Fruit fly (Drosophila melanogaster) whole organism, prepupa: ENCODE measurements around the gene gry.

ENCODE experiments used
- Blimp-1 ChIP-seq: fragments of 200-800 bp; sonication (Bioruptor generic); optimal IDR thresholded peaks from 3 replicates; lab custom pipeline; 2017; ENCODE audit warnings: missing biosample characterization, missing genetic modification characterization, mild to moderate bottlenecking, moderate library complexity, missing genetic modification reagents
- CG10631 ChIP-seq: fragments of 200-800 bp; sonication (Bioruptor generic); optimal IDR thresholded peaks from 2 replicates; lab custom pipeline; 2016; ENCODE audit warnings: missing biosample characterization, missing genetic modification characterization
- CG10669 ChIP-seq: fragments of 200-800 bp; sonication (Bioruptor generic); optimal IDR thresholded peaks from 3 replicates; lab custom pipeline; 2018; ENCODE audit warnings: missing biosample characterization, mild to moderate bottlenecking, missing genetic modification characterization, moderate library complexity
- CG11294 ChIP-seq: fragments of 200-800 bp; sonication (Bioruptor generic); IDR thresholded peaks from 2 replicates; pipeline ENCODE4 v1.3.6; 2022; ENCODE audit warnings: missing biosample characterization, missing genetic modification characterization
- CG11762 ChIP-seq: fragments of 200-800 bp; sonication (Bioruptor generic); optimal IDR thresholded peaks from 3 replicates; lab custom pipeline; 2016; ENCODE audit warnings: missing biosample characterization, missing genetic modification characterization; ENCODE audit not compliant: insufficient read depth
- CG15336 ChIP-seq: fragments of 200-800 bp; sonication (Bioruptor generic); IDR thresholded peaks from 2 replicates; pipeline ENCODE4 v1.3.6; 2022; ENCODE audit warnings: missing biosample characterization, missing genetic modification characterization
- CG1621 ChIP-seq: fragments of 200-800 bp; sonication (Bioruptor generic); optimal IDR thresholded peaks from 3 replicates; lab custom pipeline; 2018; ENCODE audit warnings: missing biosample characterization, mild to moderate bottlenecking, missing genetic modification characterization
- CG16779 ChIP-seq: fragments of 200-800 bp; sonication (Bioruptor generic); optimal IDR thresholded peaks from 3 replicates; lab custom pipeline; 2017; ENCODE audit warnings: missing biosample characterization, mild to moderate bottlenecking, missing genetic modification characterization
- CG3032 ChIP-seq: fragments of 200-800 bp; optimal IDR thresholded peaks from 2 replicates; lab custom pipeline; 2019; ENCODE audit warnings: missing biosample characterization, mild to moderate bottlenecking, missing genetic modification characterization, moderate library complexity
- CG31627 ChIP-seq: fragments of 200-800 bp; sonication (Bioruptor generic); optimal IDR thresholded peaks from 3 replicates; lab custom pipeline; 2016; ENCODE audit warnings: missing biosample characterization, missing genetic modification characterization
- CG32006 ChIP-seq: fragments of 200-800 bp; sonication (Bioruptor generic); optimal IDR thresholded peaks from 3 replicates; lab custom pipeline; 2017; ENCODE audit warnings: missing biosample characterization, mild to moderate bottlenecking, missing genetic modification characterization
- CG34406 ChIP-seq: fragments of 200-800 bp; sonication (Bioruptor generic); optimal IDR thresholded peaks from 3 replicates; lab custom pipeline; 2016; ENCODE audit warnings: missing biosample characterization, missing genetic modification characterization
- CG3919 ChIP-seq: fragments of 200-800 bp; sonication (Bioruptor generic); optimal IDR thresholded peaks from 3 replicates; lab custom pipeline; 2016; ENCODE audit warnings: missing biosample characterization, missing genetic modification characterization
- CG6276 ChIP-seq: fragments of 200-800 bp; sonication (Bioruptor generic); optimal IDR thresholded peaks from 2 replicates; lab custom pipeline; 2017; ENCODE audit warnings: missing biosample characterization, mild to moderate bottlenecking, missing genetic modification characterization
- CG6792 ChIP-seq: fragments of 200-800 bp; sonication (Bioruptor generic); optimal IDR thresholded peaks from 3 replicates; lab custom pipeline; 2016; ENCODE audit warnings: missing biosample characterization, missing genetic modification characterization
- CG6808 ChIP-seq: fragments of 200-800 bp; sonication (Bioruptor generic); optimal IDR thresholded peaks from 3 replicates; lab custom pipeline; 2017; ENCODE audit warnings: missing biosample characterization, missing genetic modification characterization, mild to moderate bottlenecking, moderate library complexity, missing genetic modification reagents
- CG7368 ChIP-seq: fragments of 200-800 bp; sonication (Bioruptor generic); optimal IDR thresholded peaks from 3 replicates; lab custom pipeline; 2016; ENCODE audit warnings: missing biosample characterization, missing genetic modification characterization
- CG8119 ChIP-seq: fragments of 200-800 bp; sonication (Bioruptor generic); IDR thresholded peaks from 3 replicates; pipeline ENCODE4 v1.3.6; 2022; ENCODE audit warnings: missing biosample characterization, missing genetic modification characterization
- CG8319 ChIP-seq: fragments of 200-800 bp; sonication (Bioruptor generic); optimal IDR thresholded peaks from 3 replicates; lab custom pipeline; 2016; ENCODE audit warnings: missing biosample characterization, missing genetic modification characterization
- CG8632 ChIP-seq: fragments of 200-800 bp; sonication (Bioruptor generic); optimal IDR thresholded peaks from 3 replicates; lab custom pipeline; 2016; ENCODE audit warnings: missing biosample characterization, missing genetic modification characterization
- CG9139 ChIP-seq: fragments of 200-800 bp; sonication (Bioruptor generic); optimal IDR thresholded peaks from 3 replicates; lab custom pipeline; 2017; ENCODE audit warnings: missing biosample characterization, mild to moderate bottlenecking, missing genetic modification characterization
- Eip75B ChIP-seq: fragments of 200-800 bp; sonication (Bioruptor generic); optimal IDR thresholded peaks from 3 replicates; lab custom pipeline; 2016; ENCODE audit warnings: missing biosample characterization, missing genetic modification characterization
- Eip93F ChIP-seq: fragments of 200-800 bp; sonication (Bioruptor generic); optimal IDR thresholded peaks from 2 replicates; lab custom pipeline; 2016; ENCODE audit warnings: missing biosample characterization, mild to moderate bottlenecking, missing genetic modification characterization
- Ets21C ChIP-seq: fragments of 200-800 bp; sonication (Bioruptor generic); optimal IDR thresholded peaks from 3 replicates; lab custom pipeline; 2016; ENCODE audit warnings: missing biosample characterization, missing genetic modification characterization
- Hr38 ChIP-seq: sonication (Bioruptor generic); optimal IDR thresholded peaks from 2 replicates; lab custom pipeline; 2016; ENCODE audit warnings: missing biosample characterization, missing genetic modification characterization
- Hr39 ChIP-seq: fragments of 200-800 bp; sonication (Bioruptor generic); optimal IDR thresholded peaks from 2 replicates; lab custom pipeline; 2016; ENCODE audit warnings: missing biosample characterization, missing genetic modification characterization
- Hr4 ChIP-seq: fragments of 200-800 bp; sonication (Bioruptor generic); optimal IDR thresholded peaks from 3 replicates; lab custom pipeline; 2016; ENCODE audit warnings: missing biosample characterization, missing genetic modification characterization
- Met ChIP-seq: fragments of 200-800 bp; sonication (Bioruptor generic); optimal IDR thresholded peaks from 3 replicates; lab custom pipeline; 2016; ENCODE audit warnings: missing biosample characterization, missing genetic modification characterization
- OdsH ChIP-seq: fragments of 200-800 bp; sonication (Bioruptor generic); optimal IDR thresholded peaks from 3 replicates; lab custom pipeline; 2016; ENCODE audit warnings: missing biosample characterization, missing genetic modification characterization
- Smox ChIP-seq: fragments of 200-800 bp; sonication (Bioruptor generic); optimal IDR thresholded peaks from 3 replicates; lab custom pipeline; 2016; ENCODE audit warnings: missing biosample characterization, missing genetic modification characterization
- Sox102F ChIP-seq: fragments of 200-800 bp; sonication (Bioruptor generic); optimal IDR thresholded peaks from 2 replicates; lab custom pipeline; 2016; ENCODE audit warnings: missing biosample characterization, mild to moderate bottlenecking, missing genetic modification characterization
- Sox14 ChIP-seq: fragments of 200-800 bp; sonication (Bioruptor generic); optimal IDR thresholded peaks from 3 replicates; lab custom pipeline; 2016; ENCODE audit warnings: missing biosample characterization, missing genetic modification characterization
- achi ChIP-seq: fragments of 200-800 bp; sonication (Bioruptor generic); optimal IDR thresholded peaks from 3 replicates; lab custom pipeline; 2016; ENCODE audit warnings: missing biosample characterization, missing genetic modification characterization
- acj6 ChIP-seq: fragments of 200-800 bp; sonication (Bioruptor generic); optimal IDR thresholded peaks from 3 replicates; lab custom pipeline; 2016; ENCODE audit warnings: missing biosample characterization, missing genetic modification characterization
- cyc ChIP-seq: fragments of 200-800 bp; sonication (Bioruptor generic); optimal IDR thresholded peaks from 3 replicates; lab custom pipeline; 2016; ENCODE audit warnings: missing biosample characterization, missing genetic modification characterization
- dac ChIP-seq: fragments of 200-800 bp; sonication (Bioruptor generic); optimal IDR thresholded peaks from 2 replicates; lab custom pipeline; 2017; ENCODE audit warnings: missing biosample characterization, mild to moderate bottlenecking, missing genetic modification characterization
- dsx ChIP-seq: fragments of 200-800 bp; optimal IDR thresholded peaks from 3 replicates; lab custom pipeline; 2019; ENCODE audit warnings: missing biosample characterization, mild to moderate bottlenecking, missing genetic modification characterization, moderate library complexity; ENCODE audit not compliant: poor library complexity, severe bottlenecking
- eg ChIP-seq: fragments of 200-800 bp; sonication (Bioruptor generic); IDR thresholded peaks from 3 replicates; pipeline ENCODE4 v1.3.6; 2022; ENCODE audit warnings: missing biosample characterization, missing genetic modification characterization
- esn ChIP-seq: fragments of 200-800 bp; sonication (Bioruptor generic); optimal IDR thresholded peaks from 2 replicates; lab custom pipeline; 2016; ENCODE audit warnings: missing biosample characterization, mild to moderate bottlenecking, missing genetic modification characterization, moderate library complexity
- fd85E ChIP-seq: fragments of 200-800 bp; sonication (Bioruptor generic); optimal IDR thresholded peaks from 3 replicates; lab custom pipeline; 2016; ENCODE audit warnings: missing biosample characterization, missing genetic modification characterization
- fkh ChIP-seq: fragments of 200-800 bp; sonication (Bioruptor generic); optimal IDR thresholded peaks from 3 replicates; lab custom pipeline; 2017; ENCODE audit warnings: missing biosample characterization, mild to moderate bottlenecking, missing genetic modification characterization, moderate library complexity
- lz ChIP-seq: fragments of 200-800 bp; sonication (Bioruptor generic); optimal IDR thresholded peaks from 3 replicates; lab custom pipeline; 2016; ENCODE audit warnings: missing biosample characterization, missing genetic modification characterization
- net ChIP-seq: fragments of 200-800 bp; sonication (Bioruptor generic); optimal IDR thresholded peaks from 3 replicates; lab custom pipeline; 2016; ENCODE audit warnings: missing biosample characterization, missing genetic modification characterization
- pdm3 ChIP-seq: fragments of 200-800 bp; sonication (Bioruptor generic); optimal IDR thresholded peaks from 3 replicates; lab custom pipeline; 2016; ENCODE audit warnings: missing biosample characterization, missing genetic modification characterization
- salr ChIP-seq, 2 experiments: fragments of 200-800 bp; sonication (Bioruptor generic); optimal IDR thresholded peaks; 3 replicates each; lab custom pipeline; 2016 to 2018; ENCODE audit warnings: missing biosample characterization in 2 of 2, missing genetic modification characterization in 2 of 2, mild to moderate bottlenecking in 1 of 2
- spab ChIP-seq: fragments of 200-800 bp; sonication (Bioruptor generic); optimal IDR thresholded peaks from 2 replicates; lab custom pipeline; 2017; ENCODE audit warnings: missing biosample characterization, mild to moderate bottlenecking, missing genetic modification characterization, missing genetic modification reagents
- ss ChIP-seq, 2 experiments: fragments of 200-800 bp; sonication (Bioruptor generic); optimal IDR thresholded peaks; 2 replicates in 1 of 2; 3 replicates in 1 of 2; lab custom pipeline; 2017 to 2018; ENCODE audit warnings: mild to moderate bottlenecking in 2 of 2, missing biosample characterization in 2 of 2, missing genetic modification characterization in 2 of 2, moderate library complexity in 1 of 2
- svp ChIP-seq: fragments of 200-800 bp; sonication (Bioruptor generic); peaks from one replicate; lab custom pipeline; 2016; ENCODE audit warnings: missing biosample characterization, missing genetic modification characterization
- topi ChIP-seq: fragments of 200-800 bp; sonication (Bioruptor generic); optimal IDR thresholded peaks from 3 replicates; lab custom pipeline; 2016; ENCODE audit warnings: missing biosample characterization, missing genetic modification characterization
- vri ChIP-seq: fragments of 200-800 bp; sonication (Bioruptor generic); optimal IDR thresholded peaks from 3 replicates; lab custom pipeline; 2016; ENCODE audit warnings: missing biosample characterization, mild to moderate bottlenecking, missing genetic modification characterization

gry gene

DNA sequence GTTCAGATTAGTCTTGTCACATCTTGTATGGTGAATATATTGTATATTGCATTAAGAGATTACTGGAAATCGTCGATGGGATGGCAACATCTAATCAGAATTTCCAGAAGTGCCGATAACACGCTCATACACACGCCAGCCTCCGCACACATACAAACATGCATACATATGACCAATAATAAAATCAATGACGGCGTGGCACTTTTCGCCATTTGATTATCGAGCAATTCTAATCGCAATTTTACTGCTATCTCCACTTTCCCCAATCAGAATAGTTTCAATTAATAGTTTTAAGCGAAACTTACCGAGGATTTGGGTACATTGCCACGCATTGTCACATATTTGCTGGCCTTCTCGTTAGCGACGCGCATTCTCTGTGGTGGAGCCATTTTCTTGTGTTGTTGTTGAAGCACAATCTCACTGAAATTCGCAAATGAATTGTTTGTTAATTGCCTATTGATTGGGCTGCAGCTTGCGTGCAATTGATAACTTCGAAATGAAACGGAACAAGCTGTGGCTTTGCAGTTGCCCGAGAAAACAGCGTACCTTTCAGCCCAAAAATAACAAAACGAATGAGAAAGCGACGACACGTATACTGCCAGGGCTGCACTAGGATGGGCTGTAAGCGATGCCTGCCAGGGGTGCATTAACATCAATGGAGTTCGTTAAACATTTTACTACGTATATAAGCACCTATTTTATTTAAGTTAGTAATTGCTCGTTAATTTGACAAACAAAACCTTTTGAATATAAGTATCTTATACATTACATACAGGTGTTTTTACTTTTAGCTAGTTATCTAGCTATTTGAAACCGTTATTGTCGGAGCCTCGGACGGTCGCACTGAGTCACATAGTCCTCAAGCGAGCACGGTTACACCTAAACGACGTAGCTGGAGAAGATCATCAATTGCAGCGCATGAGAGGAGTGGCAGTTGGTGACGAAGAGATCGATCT lies at the start of gene gry, which contains the start of gene CG32276:
Gene gry, plus strand, starts transcription at position 644 of the 956 bp plus-strand sequence.
Gene CG32276, minus strand, starts transcription at position 601 of the 956 bp plus-strand sequence.
- TF ChIP-seq acj6 (GFP tag; lab: Kevin White, UChicago) = peak; percentile 73
- TF ChIP-seq CG32006 (GFP tag; lab: Kevin White, UChicago) = no peak
- TF ChIP-seq CG3032 = peak; percentile 75
- peak; percentile 32; the same call in 1 of the 3 replicates for TF ChIP-seq CG8119
- TF ChIP-seq CG6792 (GFP tag; lab: Kevin White, UChicago) = peak; percentile 78
- TF ChIP-seq CG34406 (GFP tag; lab: Kevin White, UChicago) = peak; percentile 50
- no peak for TF ChIP-seq pdm3 (GFP tag; lab: Kevin White, UChicago)
- peak; percentile 3 for TF ChIP-seq fd85E
- TF ChIP-seq CG16779 = peak; percentile 34
- TF ChIP-seq Met (GFP tag; lab: Kevin White, UChicago) = no peak
- TF ChIP-seq CG11294 (GFP tag; lab: Robert Waterston, UW) = peak; percentile 22; the same call in 1 of the 2 replicates
- peak; percentile 0 for TF ChIP-seq Hr38
- no peak for TF ChIP-seq dac (GFP tag; lab: Kevin White, UChicago)
- peak; percentile 72 for TF ChIP-seq eg (GFP tag; lab: Robert Waterston, UW)
- TF ChIP-seq fkh (GFP tag; lab: Kevin White, UChicago) = peak; percentile 20
- no peak for TF ChIP-seq CG7368 (GFP tag; lab: Kevin White, UChicago)
- peak; percentile 86 for TF ChIP-seq svp (GFP tag; lab: Kevin White, UChicago)
- TF ChIP-seq ss (GFP tag; optimal IDR thresholded peaks at IDR 0.05; lab: Kevin White, UChicago) = no peak
- TF ChIP-seq achi (GFP tag; lab: Kevin White, UChicago) = peak; percentile 60
- TF ChIP-seq spab = no peak
- TF ChIP-seq topi (GFP tag; lab: Kevin White, UChicago) = peak; percentile 70
- TF ChIP-seq CG10631 (GFP tag; lab: Kevin White, UChicago) = no peak
- no peak for TF ChIP-seq Sox14 (GFP tag; lab: Kevin White, UChicago)
- TF ChIP-seq CG11762 (GFP tag; lab: Kevin White, UChicago) = peak; percentile 64
- TF ChIP-seq Hr39 = peak; percentile 80
- peak; percentile 78 for TF ChIP-seq CG31627 (GFP tag; lab: Kevin White, UChicago)
- peak; percentile 77 for TF ChIP-seq Ets21C (GFP tag; lab: Kevin White, UChicago)
- no peak for TF ChIP-seq Smox (GFP tag; lab: Kevin White, UChicago)
- no peak for TF ChIP-seq salr (GFP tag; optimal IDR thresholded peaks at IDR 0.05; lab: Kevin White, UChicago)
- peak; percentile 81 for TF ChIP-seq cyc
- peak; percentile 78 for TF ChIP-seq Eip93F (GFP tag; lab: Kevin White, UChicago)
- TF ChIP-seq Hr4 = no peak
- peak; percentile 84 for TF ChIP-seq CG3919 (GFP tag; lab: Kevin White, UChicago)
- TF ChIP-seq CG9139 (GFP tag; lab: Kevin White, UChicago) = no peak
- no peak for TF ChIP-seq net (GFP tag; lab: Kevin White, UChicago)
- TF ChIP-seq dsx (GFP tag; lab: Kevin White, UChicago) = no peak
- no peak for TF ChIP-seq CG10669 (GFP tag; lab: Kevin White, UChicago)
- TF ChIP-seq CG8632 = no peak
- TF ChIP-seq Sox102F (GFP tag; lab: Kevin White, UChicago) = peak; percentile 75
- peak; percentile 45; the same call in 1 of the 2 replicates for TF ChIP-seq CG15336 (GFP tag; lab: Robert Waterston, UW)
- no peak for TF ChIP-seq CG6276
- TF ChIP-seq Blimp-1 (GFP tag; lab: Kevin White, UChicago) = peak; percentile 38
- no peak for TF ChIP-seq CG6808
- TF ChIP-seq CG1621 (tag; lab: Kevin White, UChicago) = peak; percentile 48
- peak; percentile 77 for TF ChIP-seq esn
- TF ChIP-seq Eip75B = no peak
- no peak for TF ChIP-seq vri
- TF ChIP-seq OdsH (GFP tag; lab: Kevin White, UChicago) = no peak
- peak; percentile 57 for TF ChIP-seq CG8319 (GFP tag; lab: Kevin White, UChicago)
- TF ChIP-seq lz (GFP tag; lab: Kevin White, UChicago) = peak; percentile 85
